Fruit fly (Drosophila melanogaster) whole organism, embryonic: ENCODE results near the gene CG8516.

ENCODE experiments used
- ATbp ChIP-seq: fragments of 200-800 bp; sonication (Bioruptor generic); optimal IDR thresholded peaks from 2 replicates; lab custom pipeline; 2017; ENCODE audit warnings: missing biosample characterization, mild to moderate bottlenecking, missing genetic modification characterization, missing genetic modification reagents
- BEAF-32 ChIP-seq: fragments of 200-800 bp; sonication (Bioruptor generic); optimal IDR thresholded peaks from 3 replicates; lab custom pipeline; 2017; ENCODE audit warnings: missing biosample characterization, missing genetic modification characterization, mild to moderate bottlenecking, moderate library complexity, missing genetic modification reagents
- Bdp1 ChIP-seq: fragments of 200-800 bp; sonication (Bioruptor generic); optimal IDR thresholded peaks from 3 replicates; lab custom pipeline; 2016; ENCODE audit warnings: missing biosample characterization, missing genetic modification characterization
- CG10543 ChIP-seq: fragments of 200-800 bp; sonication (Bioruptor generic); optimal IDR thresholded peaks from 3 replicates; lab custom pipeline; 2017; ENCODE audit warnings: missing biosample characterization, mild to moderate bottlenecking, missing genetic modification characterization, moderate library complexity
- CG10959 ChIP-seq: fragments of 200-800 bp; sonication (Bioruptor generic); IDR thresholded peaks from 2 replicates; pipeline ENCODE4 v1.3.6; 2022; ENCODE audit warnings: missing biosample characterization, missing genetic modification characterization
- CG12155 ChIP-seq: fragments of 200-800 bp; sonication (Bioruptor generic); optimal IDR thresholded peaks from 3 replicates; lab custom pipeline; 2016; ENCODE audit warnings: missing biosample characterization, missing genetic modification characterization
- CG13123 ChIP-seq: fragments of 200-800 bp; sonication (Bioruptor generic); optimal IDR thresholded peaks from 2 replicates; lab custom pipeline; 2016; ENCODE audit warnings: missing biosample characterization, missing genetic modification characterization
- CG14014 ChIP-seq: fragments of 200-800 bp; sonication (Bioruptor generic); IDR thresholded peaks from 2 replicates; pipeline ENCODE4 v1.3.6; 2022; ENCODE audit warnings: missing biosample characterization, missing genetic modification characterization
- CG14710 ChIP-seq: fragments of 200-800 bp; sonication (Bioruptor generic); optimal IDR thresholded peaks from 3 replicates; lab custom pipeline; 2019; ENCODE audit warnings: missing biosample characterization, mild to moderate bottlenecking, missing genetic modification characterization, moderate library complexity
- CG14860 ChIP-seq: fragments of 200-800 bp; sonication (Bioruptor generic); IDR thresholded peaks from 3 replicates; pipeline ENCODE4 v1.3.6; 2022; ENCODE audit warnings: missing biosample characterization, missing genetic modification characterization; ENCODE audit not compliant: partially characterized antibody
- CG15011 ChIP-seq: fragments of 200-800 bp; sonication (Bioruptor generic); optimal IDR thresholded peaks from 3 replicates; lab custom pipeline; 2018; ENCODE audit warnings: missing biosample characterization, mild to moderate bottlenecking, missing genetic modification characterization
- CG16779 ChIP-seq: fragments of 200-800 bp; sonication (Bioruptor generic); IDR thresholded peaks from 2 replicates; pipeline ENCODE4 v1.3.6; 2022; ENCODE audit warnings: missing biosample characterization, missing genetic modification characterization
- CG17385 ChIP-seq: fragments of 200-800 bp; sonication (Bioruptor generic); optimal IDR thresholded peaks from 3 replicates; lab custom pipeline; 2018; ENCODE audit warnings: missing biosample characterization, mild to moderate bottlenecking, missing genetic modification characterization
- CG1832 ChIP-seq: fragments of 200-800 bp; sonication (Bioruptor generic); optimal IDR thresholded peaks from 2 replicates; lab custom pipeline; 2017; ENCODE audit warnings: missing biosample characterization, mild to moderate bottlenecking, missing genetic modification characterization, inconsistent platforms
- CG2712 ChIP-seq: fragments of 200-800 bp; optimal IDR thresholded peaks from 3 replicates; lab custom pipeline; 2019; ENCODE audit warnings: missing biosample characterization, mild to moderate bottlenecking, missing genetic modification characterization, moderate library complexity
- CG2875 ChIP-seq: fragments of 200-800 bp; sonication (Bioruptor generic); optimal IDR thresholded peaks from 2 replicates; lab custom pipeline; 2017; ENCODE audit warnings: missing biosample characterization, mild to moderate bottlenecking, missing genetic modification characterization, missing genetic modification reagents
- CG30020 ChIP-seq: fragments of 200-800 bp; optimal IDR thresholded peaks from 2 replicates; lab custom pipeline; 2019; ENCODE audit warnings: missing biosample characterization, mild to moderate bottlenecking, missing genetic modification characterization, moderate library complexity
- CG3407 ChIP-seq: fragments of 200-800 bp; sonication (Bioruptor generic); optimal IDR thresholded peaks from 2 replicates; lab custom pipeline; 2018; ENCODE audit warnings: missing biosample characterization, mild to moderate bottlenecking, missing genetic modification characterization
- CG4404 ChIP-seq: fragments of 200-800 bp; sonication (Bioruptor generic); IDR thresholded peaks from 2 replicates; pipeline ENCODE4 v1.3.6; 2022; ENCODE audit warnings: missing biosample characterization, missing genetic modification characterization
- CG6654 ChIP-seq: fragments of 200-800 bp; sonication (Bioruptor generic); optimal IDR thresholded peaks from 2 replicates; lab custom pipeline; 2017; ENCODE audit warnings: missing biosample characterization, mild to moderate bottlenecking, missing genetic modification characterization
- CG9876 ChIP-seq: fragments of 200-800 bp; sonication (Bioruptor generic); optimal IDR thresholded peaks from 2 replicates; lab custom pipeline; 2016; ENCODE audit warnings: missing biosample characterization, missing genetic modification characterization
- Dad ChIP-seq: fragments of 200-800 bp; sonication (Bioruptor generic); optimal IDR thresholded peaks from 3 replicates; lab custom pipeline; 2016; ENCODE audit warnings: missing biosample characterization, missing genetic modification characterization
- Dek ChIP-seq: fragments of 200-800 bp; sonication (Bioruptor generic); optimal IDR thresholded peaks from 3 replicates; lab custom pipeline; 2019; ENCODE audit warnings: missing biosample characterization, mild to moderate bottlenecking, missing genetic modification characterization, moderate library complexity
- Dp ChIP-seq: fragments of 200-800 bp; sonication (Bioruptor generic); optimal IDR thresholded peaks from 2 replicates; lab custom pipeline; 2018; ENCODE audit warnings: missing biosample characterization, mild to moderate bottlenecking, missing genetic modification characterization, moderate library complexity
- Dref ChIP-seq: fragments of 200-800 bp; sonication (Bioruptor generic); IDR thresholded peaks from 2 replicates; pipeline ENCODE4 v1.3.6; 2022; ENCODE audit warnings: missing biosample characterization, missing genetic modification characterization
- Fer1 ChIP-seq: fragments of 200-800 bp; sonication (Bioruptor generic); optimal IDR thresholded peaks from 2 replicates; lab custom pipeline; 2017; ENCODE audit warnings: missing biosample characterization, mild to moderate bottlenecking, missing genetic modification characterization
- Gug ChIP-seq: fragments of 200-800 bp; sonication (Bioruptor generic); IDR thresholded peaks from 4 replicates; pipeline ENCODE4 v1.3.6; 2022; ENCODE audit warnings: missing biosample characterization, missing genetic modification characterization
- Hr78 ChIP-seq, 2 experiments: fragments of 200-800 bp in 1 of 2; fragments of >200 bp in 1 of 2; sonication (Bioruptor generic) in 1 of 2; optimal IDR thresholded peaks; 2 replicates each; lab custom pipeline; 2017 to 2019; ENCODE audit warnings: missing biosample characterization in 2 of 2, missing genetic modification characterization in 2 of 2, mild to moderate bottlenecking in 1 of 2, moderate library complexity in 1 of 2
- Hsf ChIP-seq: fragments of 200-800 bp; sonication (Bioruptor generic); optimal IDR thresholded peaks from 3 replicates; lab custom pipeline; 2016; ENCODE audit warnings: missing biosample characterization, missing genetic modification characterization
- Jarid2 ChIP-seq: fragments of 200-800 bp; sonication (Bioruptor generic); optimal IDR thresholded peaks from 3 replicates; lab custom pipeline; 2017; ENCODE audit warnings: mild to moderate bottlenecking, missing biosample characterization, missing genetic modification reagents, missing genetic modification characterization
- Rfx ChIP-seq: fragments of 200-800 bp; sonication (Bioruptor generic); IDR thresholded peaks from 2 replicates; pipeline ENCODE4 v1.3.6; 2022; ENCODE audit warnings: missing biosample characterization, missing genetic modification characterization
- Six4 ChIP-seq: fragments of 200-800 bp; sonication (Bioruptor generic); optimal IDR thresholded peaks from 2 replicates; lab custom pipeline; 2016; ENCODE audit warnings: missing biosample characterization, missing genetic modification characterization
- Usf ChIP-seq: fragments of 200-800 bp; sonication (Bioruptor generic); optimal IDR thresholded peaks from 2 replicates; lab custom pipeline; 2017; ENCODE audit warnings: missing genotype, missing biosample characterization, missing genetic modification characterization
- Xrp1 ChIP-seq: fragments of 200-800 bp; sonication (Bioruptor generic); IDR thresholded peaks from 2 replicates; pipeline ENCODE4 v1.3.6; 2022; ENCODE audit warnings: missing biosample characterization, missing genetic modification characterization
- amos ChIP-seq: fragments of 200-800 bp; sonication (Bioruptor generic); IDR thresholded peaks from 2 replicates; pipeline ENCODE4 v1.3.6; 2022; ENCODE audit warnings: missing biosample characterization, missing genetic modification characterization; ENCODE audit not compliant: partially characterized antibody
- cg ChIP-seq: fragments of 200-800 bp; sonication (Bioruptor generic); optimal IDR thresholded peaks from 3 replicates; lab custom pipeline; 2019; ENCODE audit warnings: missing biosample characterization, mild to moderate bottlenecking, missing genetic modification characterization, moderate library complexity
- chinmo ChIP-seq: fragments of 200-800 bp; sonication (Bioruptor generic); IDR thresholded peaks from 4 replicates; pipeline ENCODE4 v1.3.6; 2022; ENCODE audit warnings: missing biosample characterization, missing genetic modification characterization; ENCODE audit not compliant: partially characterized antibody
- ci ChIP-seq: fragments of 200-800 bp; sonication (Bioruptor generic); IDR thresholded peaks from 3 replicates; pipeline ENCODE4 v1.3.6; 2022; ENCODE audit warnings: missing biosample characterization, missing genetic modification characterization
- crol ChIP-seq: fragments of 200-800 bp; sonication (Bioruptor generic); IDR thresholded peaks from 2 replicates; pipeline ENCODE4 v1.3.6; 2022; ENCODE audit warnings: missing biosample characterization, missing genetic modification characterization
- ems ChIP-seq: fragments of 200-800 bp; sonication (Bioruptor generic); optimal IDR thresholded peaks from 3 replicates; lab custom pipeline; 2016; ENCODE audit warnings: missing biosample characterization, missing genetic modification characterization
- en ChIP-seq: fragments of 200-800 bp; sonication (Bioruptor generic); optimal IDR thresholded peaks from 2 replicates; lab custom pipeline; 2016; ENCODE audit warnings: missing biosample characterization, missing genetic modification characterization
- fd102C ChIP-seq: fragments of 200-800 bp; sonication (Bioruptor generic); optimal IDR thresholded peaks from 2 replicates; lab custom pipeline; 2018; ENCODE audit warnings: missing biosample characterization, mild to moderate bottlenecking, missing genetic modification characterization, moderate library complexity
- gro ChIP-seq: fragments of 200-800 bp; sonication (Bioruptor generic); optimal IDR thresholded peaks from 2 replicates; lab custom pipeline; 2016; ENCODE audit warnings: missing biosample characterization, missing genetic modification characterization
- lmd ChIP-seq: fragments of 200-800 bp; sonication (Bioruptor generic); IDR thresholded peaks from 2 replicates; pipeline ENCODE4 v1.3.6; 2022; ENCODE audit warnings: missing biosample characterization, missing genetic modification characterization
- mirr ChIP-seq: fragments of 200-800 bp; sonication (Bioruptor generic); optimal IDR thresholded peaks from 3 replicates; lab custom pipeline; 2018; ENCODE audit warnings: missing biosample characterization, mild to moderate bottlenecking, missing genetic modification characterization
- slbo ChIP-seq: fragments of 200-800 bp; sonication (Bioruptor generic); IDR thresholded peaks from 2 replicates; pipeline ENCODE4 v1.3.6; 2022; ENCODE audit warnings: missing biosample characterization, missing genetic modification characterization
- slou ChIP-seq: fragments of 200-800 bp; sonication (Bioruptor generic); optimal IDR thresholded peaks from 3 replicates; lab custom pipeline; 2016; ENCODE audit warnings: missing biosample characterization, missing genetic modification characterization
- tap ChIP-seq: fragments of 200-800 bp; optimal IDR thresholded peaks from 3 replicates; lab custom pipeline; 2019; ENCODE audit warnings: missing biosample characterization, mild to moderate bottlenecking, missing genetic modification characterization, moderate library complexity
- tgo ChIP-seq: fragments of 200-800 bp; sonication (Bioruptor generic); IDR thresholded peaks from 3 replicates; pipeline ENCODE4 v1.3.6; 2022; ENCODE audit warnings: missing biosample characterization, missing genetic modification characterization

CG8516 gene

dm6 chr3R:9759360-9760191 lies 33.5 kb upstream of the CG8516 start, which contains the start of gene Mpi (continued):
- TF ChIP-seq CG17385 (GFP tag; lab: Kevin White, UChicago) (peak; percentile 40), fd102C (GFP tag; lab: Kevin White, UChicago) (no peak), Fer1 (peak; percentile 43), gro (GFP tag; lab: Kevin White, UChicago) (no peak), slbo (GFP tag; lab: Robert Waterston, UW) (peak; percentile 19; the same call in 1 of the 2 replicates), tgo (GFP tag; lab: Robert Waterston, UW) (no peak), Dp (GFP tag; lab: Kevin White, UChicago) (peak; percentile 18), CG10543 (GFP tag; lab: Kevin White, UChicago) (peak; percentile 25), CG2875 (GFP tag; lab: Kevin White, UChicago) (peak; percentile 14), amos (peak; percentile 52; the same call in 1 of the 2 replicates), crol (GFP tag; lab: Robert Waterston, UW) (no peak), CG4404 (no peak), CG15011 (GFP tag; lab: Kevin White, UChicago) (no peak), Jarid2 (GFP tag; lab: Kevin White, UChicago) (no peak), cg (no peak), CG13123 (GFP tag; lab: Kevin White, UChicago) (no peak), CG14860 (GFP tag; lab: Robert Waterston, UW) (no peak), CG1832 (GFP tag; lab: Kevin White, UChicago) (no peak), Rfx (GFP tag; lab: Robert Waterston, UW) (peak; percentile 43), CG30020 (tag; lab: Kevin White, UChicago) (peak; percentile 70), mirr (GFP tag; lab: Kevin White, UChicago) (no peak), tap (tag; lab: Kevin White, UChicago) (no peak), Dad (GFP tag; lab: Kevin White, UChicago) (no peak), chinmo (0 out of 4 replicates have a peak, but pooled peaks have one; percentile 32), ems (peak; percentile 23), CG2712 (tag; lab: Kevin White, UChicago) (no peak), CG16779 (GFP tag; lab: Robert Waterston, UW) (no peak), en (GFP tag; lab: Kevin White, UChicago) (no peak), CG12155 (no peak), Usf (GFP tag; lab: Kevin White, UChicago) (no peak), BEAF-32 (GFP tag; lab: Kevin White, UChicago) (peak; percentile 67), CG3407 (GFP tag; lab: Kevin White, UChicago) (no peak), Xrp1 (GFP tag; lab: Robert Waterston, UW) (peak; percentile 49; the same call in 1 of the 2 replicates), CG14710 (peak; percentile 40), Gug (GFP tag; lab: Robert Waterston, UW) (no peak), Six4 (no peak), slou (no peak), Dref (GFP tag; lab: Robert Waterston, UW) (peak; percentile 62), Hsf (GFP tag; lab: Kevin White, UChicago) (peak; percentile 13), ci (GFP tag; lab: Robert Waterston, UW) (peak; percentile 43; the same call in 2 of the 3 replicates), ATbp (GFP tag; lab: Kevin White, UChicago) (no peak), CG6654 (GFP tag; lab: Kevin White, UChicago) (no peak), Hr78 (GFP tag; optimal IDR thresholded peaks at IDR 0.05; lab: Kevin White, UChicago) (peak in 1 of 2 experiments; percentile 84), lmd (peak; percentile 17; the same call in 1 of the 2 replicates), Dek (no peak), CG10959 (GFP tag; lab: Robert Waterston, UW) (no peak), CG14014 (GFP tag; lab: Robert Waterston, UW) (0 out of 2 replicates have a peak, but pooled peaks have one; percentile 22), Bdp1 (GFP tag; lab: Kevin White, UChicago) (no peak), CG9876 (GFP tag; lab: Kevin White, UChicago) (no peak)
